Worm (Caenorhabditis elegans) whole organism, mixed stage, embryonic: ENCODE data around the gene clec-166.

Source experiments
- elt-1 ChIP-seq: sonication (generic microtip); optimal IDR thresholded peaks from 2 replicates; lab custom pipeline; 2017; ENCODE audit warnings: missing genetic modification characterization, mild to moderate bottlenecking, missing compliant biosample characterization, antibody characterized with exemption, moderate library complexity, borderline replicate concordance; ENCODE audit not compliant: insufficient read depth
- lin-13 ChIP-seq: fragments of 150-350 bp; optimal IDR thresholded peaks from 2 replicates; lab custom pipeline; 2014; ENCODE audit warnings: missing biosample characterization, missing genetic modification characterization
- lsy-2 ChIP-seq: fragments of 150-350 bp; optimal IDR thresholded peaks from 2 replicates; lab custom pipeline; 2014; ENCODE audit warnings: missing biosample characterization, missing genetic modification characterization
- mab-5 ChIP-seq: fragments of 150-350 bp; optimal IDR thresholded peaks from 2 replicates; lab custom pipeline; 2014; ENCODE audit warnings: missing biosample characterization, missing genetic modification characterization
- mep-1 ChIP-seq: fragments of 150-350 bp; optimal IDR thresholded peaks from 2 replicates; lab custom pipeline; 2017; ENCODE audit warnings: missing biosample characterization, missing genetic modification reagents, missing genetic modification characterization, inconsistent platforms
- nhr-2 ChIP-seq: fragments of 150-350 bp; optimal IDR thresholded peaks from 2 replicates; lab custom pipeline; 2014; ENCODE audit warnings: missing biosample characterization, missing genetic modification characterization
- nhr-28 ChIP-seq: fragments of 150-350 bp; optimal IDR thresholded peaks from 2 replicates; lab custom pipeline; 2014; ENCODE audit warnings: missing biosample characterization, missing genetic modification characterization
- sem-2 ChIP-seq: fragments of 200-800 bp; sonication (Bioruptor generic); optimal IDR thresholded peaks from 2 replicates; lab custom pipeline; 2018; ENCODE audit warnings: mild to moderate bottlenecking, missing genetic modification characterization, missing compliant biosample characterization
- tbx-8 ChIP-seq: fragments of 200-800 bp; sonication (Bioruptor generic); optimal IDR thresholded peaks from 2 replicates; lab custom pipeline; 2018; ENCODE audit warnings: mild to moderate bottlenecking, missing genetic modification characterization, moderate library complexity, missing compliant biosample characterization
- unc-62 ChIP-seq: fragments of 150-350 bp; optimal IDR thresholded peaks from 2 replicates; lab custom pipeline; 2014; ENCODE audit warnings: missing biosample characterization, missing genetic modification reagents, missing genetic modification characterization
- ztf-11 ChIP-seq: fragments of 150-350 bp; optimal IDR thresholded peaks from 2 replicates; lab custom pipeline; 2014; ENCODE audit warnings: missing biosample characterization, missing genetic modification characterization

ce11 chrIV:1207980-1208379, 43.2 kb downstream of the clec-166 start, which contains the start of gene dsl-1:
- TF ChIP-seq ztf-11 (tag; lab: Kevin White, UChicago) = no peak
- TF ChIP-seq mep-1 (tag; lab: Kevin White, UChicago) = no peak
- TF ChIP-seq elt-1 (tag; lab: Kevin White, UChicago) = no peak
- TF ChIP-seq lin-13 (tag; lab: Kevin White, UChicago) = no peak
- TF ChIP-seq unc-62 = no peak
- TF ChIP-seq nhr-28 (tag; lab: Kevin White, UChicago) = no peak
- TF ChIP-seq tbx-8 = no peak
- no peak for TF ChIP-seq lsy-2 (tag; lab: Kevin White, UChicago)
- no peak for TF ChIP-seq nhr-2 (tag; lab: Kevin White, UChicago)
- no peak for TF ChIP-seq sem-2
- no peak for TF ChIP-seq mab-5 (tag; lab: Kevin White, UChicago)
